Worm (Caenorhabditis elegans) whole organism, L1 larva: ENCODE data around the gene pud-1.1.

Experiments
- ama-1 ChIP-seq: fragments of 150-350 bp; optimal IDR thresholded peaks from 2 replicates; lab custom pipeline; 2014
- ces-1 ChIP-seq: fragments of 150-350 bp; optimal IDR thresholded peaks from 2 replicates; lab custom pipeline; 2014; ENCODE audit warnings: missing biosample characterization, missing genetic modification reagents, missing genetic modification characterization
- efl-1 ChIP-seq, 4 experiments: fragments of 150-350 bp; optimal IDR thresholded peaks in 3 of 4; peaks in 1 of 4; 1 replicate in 1 of 4; 2 replicates in 3 of 4; lab custom pipeline; 2014; ENCODE audit warnings: missing biosample characterization in 2 of 4, missing genetic modification characterization in 2 of 4, missing genetic modification reagents in 2 of 4
- fkh-10 ChIP-seq: sonication (generic microtip); optimal IDR thresholded peaks from 2 replicates; lab custom pipeline; 2017; ENCODE audit warnings: missing biosample characterization, missing genetic modification reagents, missing genetic modification characterization
- fos-1 ChIP-seq: fragments of 150-350 bp; optimal IDR thresholded peaks from 2 replicates; lab custom pipeline; 2014; ENCODE audit warnings: missing biosample characterization, missing genetic modification characterization
- lin-35 ChIP-seq, 2 experiments: fragments of 150-350 bp; optimal IDR thresholded peaks; 2 replicates each; lab custom pipeline; 2014; ENCODE audit warnings: missing biosample characterization in 2 of 2, missing genetic modification characterization in 2 of 2, missing genetic modification reagents in 2 of 2
- mdl-1 ChIP-seq, 2 experiments: fragments of 150-350 bp; optimal IDR thresholded peaks; 2 replicates each; lab custom pipeline; 2014 to 2017; ENCODE audit warnings: missing biosample characterization in 2 of 2, missing genetic modification characterization in 2 of 2, inconsistent platforms in 1 of 2
- nhr-12 ChIP-seq: sonication (generic microtip); optimal IDR thresholded peaks from 2 replicates; lab custom pipeline; 2017; ENCODE audit warnings: missing biosample characterization, missing genetic modification characterization
- nhr-77 ChIP-seq: fragments of 150-350 bp; optimal IDR thresholded peaks from 2 replicates; lab custom pipeline; 2014; ENCODE audit warnings: missing biosample characterization, missing genetic modification characterization
- snu-23 ChIP-seq: sonication (generic microtip); optimal IDR thresholded peaks from 2 replicates; lab custom pipeline; 2016; ENCODE audit warnings: missing genetic modification characterization, missing compliant biosample characterization
- sptf-1 ChIP-seq: fragments of 150-350 bp; optimal IDR thresholded peaks from 2 replicates; lab custom pipeline; 2014; ENCODE audit warnings: missing biosample characterization, missing genetic modification characterization
- unc-30 ChIP-seq: sonication (generic microtip); optimal IDR thresholded peaks from 2 replicates; lab custom pipeline; 2017; ENCODE audit warnings: missing biosample characterization, missing genetic modification characterization

ce11 chrV:2300905-2301304 lies 29.3 kb upstream of the pud-1.1 start, which contains the start of gene Y19D10B.8:
- TF ChIP-seq snu-23 (GFP tag; lab: Kevin White, UChicago), result no peak
- no peak for TF ChIP-seq ces-1 (GFP tag; lab: Kevin White, UChicago)
- no peak for TF ChIP-seq lin-35 (GFP tag; optimal IDR thresholded peaks at IDR 0.05; lab: Kevin White, UChicago)
- no peak for TF ChIP-seq fkh-10 (GFP tag; lab: Kevin White, UChicago)
- TF ChIP-seq ama-1 (lab: Kevin White, UChicago), result no peak
- TF ChIP-seq fos-1 (tag; lab: Kevin White, UChicago), result no peak
- no peak for TF ChIP-seq sptf-1 (tag; lab: Kevin White, UChicago)
- no peak for TF ChIP-seq nhr-77 (tag; lab: Kevin White, UChicago)
- TF ChIP-seq mdl-1 (tag; optimal IDR thresholded peaks at IDR 0.05; lab: Kevin White, UChicago), result no peak
- no peak for TF ChIP-seq unc-30 (tag; lab: Kevin White, UChicago)
- no peak for TF ChIP-seq efl-1 (optimal IDR thresholded peaks at IDR 0.05; lab: Kevin White, UChicago)
- TF ChIP-seq efl-1 (GFP tag; optimal IDR thresholded peaks at IDR 0.05 in 1 of 2; lab: Kevin White, UChicago), result no peak
- no peak for TF ChIP-seq nhr-12
